Worm (Caenorhabditis elegans) whole organism, early embryonic: ENCODE measurements around the gene camt-1.

ENCODE experiments used
- B0310.2 ChIP-seq: sonication (generic microtip); optimal IDR thresholded peaks from 2 replicates; lab custom pipeline; 2016; ENCODE audit warnings: mild to moderate bottlenecking, missing genetic modification characterization, missing compliant biosample characterization
- F13C5.2 ChIP-seq: sonication (generic microtip); optimal IDR thresholded peaks from 2 replicates; lab custom pipeline; 2017; ENCODE audit warnings: mild to moderate bottlenecking, missing genetic modification characterization, inconsistent platforms, missing compliant biosample characterization
- aly-1 ChIP-seq: sonication (generic microtip); optimal IDR thresholded peaks from 2 replicates; lab custom pipeline; 2016; ENCODE audit warnings: missing genetic modification characterization, missing compliant biosample characterization
- ama-1 ChIP-seq: fragments of 150-350 bp; optimal IDR thresholded peaks from 2 replicates; lab custom pipeline; 2014
- ceh-13 ChIP-seq: fragments of 200-800 bp; sonication (Bioruptor generic); optimal IDR thresholded peaks from 2 replicates; lab custom pipeline; 2018; ENCODE audit warnings: mild to moderate bottlenecking, missing genetic modification characterization, missing compliant biosample characterization
- ceh-36 ChIP-seq: sonication (generic microtip); optimal IDR thresholded peaks from 2 replicates; lab custom pipeline; 2016; ENCODE audit warnings: missing genetic modification characterization, inconsistent platforms, missing compliant biosample characterization
- ets-7 ChIP-seq: sonication (generic microtip); optimal IDR thresholded peaks from 2 replicates; lab custom pipeline; 2016; ENCODE audit warnings: missing genotype, missing genetic modification characterization, missing compliant biosample characterization
- flt-1 ChIP-seq: fragments of 200-800 bp; sonication (Bioruptor generic); IDR thresholded peaks from 2 replicates; pipeline ENCODE4 v1.3.6; 2022; ENCODE audit warnings: missing genetic modification characterization, missing compliant biosample characterization
- hmbx-1 ChIP-seq: sonication (generic microtip); optimal IDR thresholded peaks from 2 replicates; lab custom pipeline; 2016; ENCODE audit warnings: mild to moderate bottlenecking, missing genetic modification characterization, missing compliant biosample characterization
- hmg-4 ChIP-seq: fragments of 200-800 bp; sonication (Bioruptor generic); optimal IDR thresholded peaks from 2 replicates; lab custom pipeline; 2018; ENCODE audit warnings: mild to moderate bottlenecking, missing genetic modification characterization, missing compliant biosample characterization
- hnd-1 ChIP-seq: sonication (generic microtip); optimal IDR thresholded peaks from 2 replicates; lab custom pipeline; 2016; ENCODE audit warnings: missing genetic modification characterization, missing compliant biosample characterization
- pes-1 ChIP-seq: fragments of 200-800 bp; sonication (Bioruptor generic); IDR thresholded peaks from 2 replicates; pipeline ENCODE4 v1.3.6; 2022; ENCODE audit warnings: missing genetic modification reagents, missing genetic modification characterization, missing compliant biosample characterization
- scrt-1 ChIP-seq: fragments of 200-800 bp; sonication (Bioruptor generic); IDR thresholded peaks from 2 replicates; pipeline ENCODE4 v1.3.6; 2022; ENCODE audit warnings: missing genetic modification characterization, missing compliant biosample characterization
- sea-1 ChIP-seq: fragments of 200-800 bp; sonication (Bioruptor generic); conservative IDR thresholded peaks from 2 replicates; pipeline ENCODE4 v1.3.6; 2022; ENCODE audit warnings: missing genetic modification characterization, missing compliant biosample characterization
- tbx-11 ChIP-seq: fragments of 200-800 bp; sonication (Bioruptor generic); IDR thresholded peaks from 2 replicates; pipeline ENCODE4 v1.3.6; 2022; ENCODE audit warnings: missing genetic modification characterization, missing compliant biosample characterization
- tbx-37 ChIP-seq: fragments of 200-800 bp; sonication (Bioruptor generic); conservative IDR thresholded peaks from 2 replicates; pipeline ENCODE4 v1.3.6; 2022; ENCODE audit warnings: missing genetic modification reagents, missing genetic modification characterization, missing compliant biosample characterization
- tra-4 ChIP-seq: sonication (generic microtip); optimal IDR thresholded peaks from 2 replicates; lab custom pipeline; 2017; ENCODE audit warnings: missing genetic modification characterization, missing compliant biosample characterization

Gene camt-1

ce11 chrII:4511911-4512310, 7.0 kb upstream of the camt-1 start, which contains the start of gene cyp-23A1:
cyp-23A1 (plus strand) TSS chrII:4512211.
- TF ChIP-seq hnd-1 (tag; lab: Kevin White, UChicago), result no peak
- no peak for TF ChIP-seq tbx-11 (GFP tag; lab: Robert Waterston, UW)
- no peak for TF ChIP-seq tbx-37 (GFP tag; lab: Robert Waterston, UW)
- no peak for TF ChIP-seq sea-1 (GFP tag; lab: Robert Waterston, UW)
- TF ChIP-seq ets-7, result no peak
- no peak for TF ChIP-seq ceh-13 (GFP tag; lab: Kevin White, UChicago)
- no peak for TF ChIP-seq ama-1 (lab: Kevin White, UChicago)
- no peak for TF ChIP-seq tra-4
- TF ChIP-seq hmbx-1, result no peak
- no peak for TF ChIP-seq B0310.2
- TF ChIP-seq F13C5.2, result no peak

- TF ChIP-seq aly-1 (tag; lab: Kevin White, UChicago) (no peak), ceh-13 (GFP tag; lab: Kevin White, UChicago) (no peak), ets-7 (no peak), B0310.2 (no peak), tra-4 (no peak), ceh-36 (no peak), sea-1 (GFP tag; lab: Robert Waterston, UW) (no peak), hmg-4 (GFP tag; lab: Kevin White, UChicago) (no peak), hnd-1 (tag; lab: Kevin White, UChicago) (no peak), hmbx-1 (no peak), tbx-11 (GFP tag; lab: Robert Waterston, UW) (no peak), tbx-37 (GFP tag; lab: Robert Waterston, UW) (no peak)
Measured at ce11 chrII:4510684-4511083, 5.7 kb upstream of the camt-1 start.

DNA sequence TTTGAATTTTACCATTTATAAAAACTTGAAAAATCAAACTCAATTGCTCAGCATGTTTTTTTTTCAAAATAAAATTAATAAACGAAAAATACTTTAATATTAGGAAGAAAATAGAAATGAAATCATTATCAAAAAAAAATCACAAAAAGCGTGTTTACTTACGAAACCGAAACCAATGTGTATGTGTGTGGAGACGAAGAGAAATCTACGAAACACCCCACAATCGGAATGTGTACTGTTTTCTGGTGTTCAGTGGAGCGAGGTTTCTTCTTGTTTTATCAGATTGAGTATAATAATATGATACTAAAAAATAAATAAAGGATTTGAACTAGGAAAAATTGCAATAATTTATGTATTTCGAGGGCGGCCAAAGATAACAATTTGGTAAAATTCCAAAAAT, 2.7 kb upstream of the camt-1 start:
- TF ChIP-seq ets-7 (no peak), ceh-36 (no peak), flt-1 (GFP tag; lab: Robert Waterston, UW) (no peak)

DNA sequence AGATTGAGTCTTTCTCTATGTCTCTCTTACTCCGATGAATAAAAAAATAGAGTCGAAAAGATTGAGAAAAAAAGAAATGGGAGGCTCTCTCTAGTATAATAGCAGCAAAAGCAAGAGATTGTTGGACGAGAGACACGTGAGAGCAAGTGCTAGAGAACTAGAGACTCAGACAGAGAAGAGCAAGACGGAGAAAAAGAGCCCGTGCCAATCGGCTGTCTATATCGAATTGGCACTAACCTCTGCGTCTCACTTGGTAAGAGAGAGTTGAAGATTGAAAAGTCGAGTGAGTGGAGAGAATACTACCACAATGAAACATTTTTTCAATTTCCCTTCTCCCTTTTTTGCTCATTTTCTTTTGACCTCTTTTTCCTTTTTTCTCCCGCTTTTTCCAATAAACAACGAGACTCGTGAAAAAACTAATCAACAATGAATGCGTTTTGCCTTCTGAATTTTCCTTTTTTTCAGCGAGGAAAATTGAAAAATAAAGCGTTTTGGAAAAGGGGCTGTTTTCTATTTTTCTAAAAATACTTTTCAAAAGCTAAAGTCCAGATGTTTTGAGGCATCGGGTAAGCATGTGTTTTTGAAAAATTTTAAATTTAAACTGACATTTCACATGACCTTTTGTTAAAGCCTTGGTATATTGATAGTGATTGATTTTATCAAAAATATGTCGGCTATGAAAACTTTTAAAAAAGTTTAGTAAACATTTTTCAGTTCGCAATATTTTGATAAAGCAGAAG, 1.8 kb upstream of the camt-1 start:
- peak; percentile 32 for TF ChIP-seq F13C5.2
- TF ChIP-seq tbx-37 (GFP tag; lab: Robert Waterston, UW), result no peak
- TF ChIP-seq ceh-13 (GFP tag; lab: Kevin White, UChicago), result no peak
- TF ChIP-seq hmg-4 (GFP tag; lab: Kevin White, UChicago), result peak; percentile 9
- TF ChIP-seq pes-1, result no peak

- no peak for TF ChIP-seq flt-1 (GFP tag; lab: Robert Waterston, UW)
- TF ChIP-seq tra-4, result no peak
- TF ChIP-seq ets-7, result no peak
- no peak for TF ChIP-seq B0310.2
- no peak for TF ChIP-seq tbx-11 (GFP tag; lab: Robert Waterston, UW)
- no peak for TF ChIP-seq sea-1 (GFP tag; lab: Robert Waterston, UW)
Measured at ce11 chrII:4495844-4496243, 9.1 kb downstream of the camt-1 start.

ce11 chrII:4494532-4494931, 10.4 kb downstream of the camt-1 start:
- no peak for TF ChIP-seq scrt-1 (GFP tag; lab: Robert Waterston, UW)
- TF ChIP-seq B0310.2, result no peak
- no peak for TF ChIP-seq ama-1 (lab: Kevin White, UChicago)
- no peak for TF ChIP-seq ceh-36
- TF ChIP-seq ceh-13 (GFP tag; lab: Kevin White, UChicago), result no peak
- no peak for TF ChIP-seq tbx-37 (GFP tag; lab: Robert Waterston, UW)
- TF ChIP-seq tbx-11 (GFP tag; lab: Robert Waterston, UW), result no peak
- TF ChIP-seq aly-1 (tag; lab: Kevin White, UChicago), result no peak
- TF ChIP-seq ets-7, result no peak
- TF ChIP-seq tra-4, result no peak
- TF ChIP-seq sea-1 (GFP tag; lab: Robert Waterston, UW), result no peak
- no peak for TF ChIP-seq hnd-1 (tag; lab: Kevin White, UChicago)
- TF ChIP-seq hmg-4 (GFP tag; lab: Kevin White, UChicago), result no peak
- TF ChIP-seq F13C5.2, result no peak
- no peak for TF ChIP-seq flt-1 (GFP tag; lab: Robert Waterston, UW)
- TF ChIP-seq pes-1, result no peak

ce11 chrII:4490729-4491128, 14.2 kb downstream of the camt-1 start, which contains the start of gene T05C1.5:
T05C1.5 (minus strand) TSS chrII:4490829.
- no peak for TF ChIP-seq sea-1 (GFP tag; lab: Robert Waterston, UW)
- TF ChIP-seq tbx-11 (GFP tag; lab: Robert Waterston, UW), result no peak
- no peak for TF ChIP-seq tbx-37 (GFP tag; lab: Robert Waterston, UW)
- TF ChIP-seq ceh-36, result no peak
- no peak for TF ChIP-seq flt-1 (GFP tag; lab: Robert Waterston, UW)
- TF ChIP-seq B0310.2, result no peak
- no peak for TF ChIP-seq ets-7
- TF ChIP-seq tra-4, result no peak
- no peak for TF ChIP-seq pes-1
- no peak for TF ChIP-seq hnd-1 (tag; lab: Kevin White, UChicago)
- TF ChIP-seq hmg-4 (GFP tag; lab: Kevin White, UChicago), result no peak
- no peak for TF ChIP-seq F13C5.2
- no peak for TF ChIP-seq ceh-13 (GFP tag; lab: Kevin White, UChicago)

ce11 chrII:4489288-4489687, 15.7 kb downstream of the camt-1 start, which contains the start of gene T05C1.3:
T05C1.3 (minus strand) TSS chrII:4489388.
- TF ChIP-seq tbx-11 (GFP tag; lab: Robert Waterston, UW) (no peak), hmg-4 (GFP tag; lab: Kevin White, UChicago) (no peak), tra-4 (no peak), B0310.2 (no peak), hmbx-1 (no peak), tbx-37 (GFP tag; lab: Robert Waterston, UW) (no peak), scrt-1 (GFP tag; lab: Robert Waterston, UW) (no peak), pes-1 (no peak), hnd-1 (tag; lab: Kevin White, UChicago) (no peak), ets-7 (no peak), ama-1 (lab: Kevin White, UChicago) (no peak), F13C5.2 (no peak), aly-1 (tag; lab: Kevin White, UChicago) (no peak), flt-1 (GFP tag; lab: Robert Waterston, UW) (no peak)
